Fruit fly (Drosophila melanogaster) whole organism, embryonic: Measurements from ENCODE around the gene CG42268.

Experiments
- CG17361 ChIP-seq: fragments of 200-800 bp; sonication (Bioruptor generic); IDR thresholded peaks from 3 replicates; pipeline ENCODE4 v1.3.6; 2022; ENCODE audit warnings: missing biosample characterization, missing genetic modification characterization
- CG6791 ChIP-seq: fragments of 200-800 bp; sonication (Bioruptor generic); IDR thresholded peaks from 3 replicates; pipeline ENCODE4 v1.3.6; 2022; ENCODE audit warnings: missing biosample characterization, missing genetic modification characterization; ENCODE audit not compliant: partially characterized antibody
- CG7928 ChIP-seq: fragments of 200-800 bp; sonication (Bioruptor generic); optimal IDR thresholded peaks from 2 replicates; lab custom pipeline; 2017; ENCODE audit warnings: missing biosample characterization, mild to moderate bottlenecking, missing genetic modification characterization
- Gsc ChIP-seq: fragments of 200-800 bp; sonication (Bioruptor generic); IDR thresholded peaks from 2 replicates; pipeline ENCODE4 v1.3.6; 2022; ENCODE audit warnings: missing biosample characterization, missing genetic modification characterization
- Med ChIP-seq: fragments of 200-800 bp; sonication (Bioruptor generic); peaks from one replicate; lab custom pipeline; 2016; ENCODE audit warnings: missing biosample characterization, missing genetic modification characterization, mild to moderate bottlenecking, inconsistent platforms, moderate library complexity
- fd3F ChIP-seq: fragments of 200-800 bp; sonication (Bioruptor generic); optimal IDR thresholded peaks from 2 replicates; lab custom pipeline; 2018; ENCODE audit warnings: missing biosample characterization, mild to moderate bottlenecking, missing genetic modification characterization, moderate library complexity

dm6 chr3L:9718929-9719328, 41.3 kb downstream of the CG42268 start, which contains the start of the genes CG18178 and CG14174:
- TF ChIP-seq CG7928, result peak; percentile 42
- no peak for TF ChIP-seq CG6791 (GFP tag; lab: Robert Waterston, UW)
- no peak for TF ChIP-seq Gsc (GFP tag; lab: Robert Waterston, UW)
- TF ChIP-seq fd3F (GFP tag; lab: Kevin White, UChicago), result peak; percentile 62
- TF ChIP-seq Med (GFP tag; lab: Kevin White, UChicago), result peak; percentile 71
- TF ChIP-seq CG17361, result peak; percentile 89
